Worm (Caenorhabditis elegans) whole organism, L1 larva: ENCODE results near the gene R02D1.2.

Source experiments
- C04F5.9 ChIP-seq: sonication (generic microtip); optimal IDR thresholded peaks from 2 replicates; lab custom pipeline; 2016; ENCODE audit warnings: missing genetic modification characterization, missing compliant biosample characterization
- C34B4.2 ChIP-seq: sonication (generic microtip); optimal IDR thresholded peaks from 2 replicates; lab custom pipeline; 2017; ENCODE audit warnings: mild to moderate bottlenecking, missing genetic modification characterization, missing compliant biosample characterization
- Y116A8C.19 ChIP-seq: sonication (generic microtip); optimal IDR thresholded peaks from 2 replicates; lab custom pipeline; 2016; ENCODE audit warnings: missing compliant biosample characterization, missing genetic modification characterization, borderline replicate concordance
- ama-1 ChIP-seq: fragments of 150-350 bp; optimal IDR thresholded peaks from 2 replicates; lab custom pipeline; 2014
- blmp-1 ChIP-seq: fragments of 150-350 bp; optimal IDR thresholded peaks from 2 replicates; lab custom pipeline; 2014; ENCODE audit warnings: missing biosample characterization, missing genetic modification characterization
- ceh-63 ChIP-seq: fragments of 200-800 bp; sonication (Bioruptor generic); optimal IDR thresholded peaks from 2 replicates; lab custom pipeline; 2018; ENCODE audit warnings: mild to moderate bottlenecking, missing genetic modification characterization, missing compliant biosample characterization
- ceh-8 ChIP-seq: fragments of 200-800 bp; sonication (Bioruptor generic); optimal IDR thresholded peaks from 2 replicates; lab custom pipeline; 2018; ENCODE audit warnings: mild to moderate bottlenecking, missing genetic modification characterization, moderate library complexity, missing compliant biosample characterization
- ceh-88 ChIP-seq: fragments of 200-800 bp; sonication (Bioruptor generic); IDR thresholded peaks from 2 replicates; pipeline ENCODE4 v1.3.6; 2022; ENCODE audit warnings: missing genetic modification characterization, missing compliant biosample characterization
- ceh-90 ChIP-seq: sonication (generic microtip); optimal IDR thresholded peaks from 2 replicates; lab custom pipeline; 2016; ENCODE audit warnings: missing genetic modification characterization, missing compliant biosample characterization
- ces-1 ChIP-seq: fragments of 150-350 bp; optimal IDR thresholded peaks from 2 replicates; lab custom pipeline; 2014; ENCODE audit warnings: missing biosample characterization, missing genetic modification reagents, missing genetic modification characterization
- efl-3 ChIP-seq: fragments of 200-800 bp; sonication (Bioruptor generic); optimal IDR thresholded peaks from 2 replicates; lab custom pipeline; 2018; ENCODE audit warnings: mild to moderate bottlenecking, missing genetic modification characterization, missing compliant biosample characterization
- egl-13 ChIP-seq: sonication (generic microtip); optimal IDR thresholded peaks from 2 replicates; lab custom pipeline; 2016; ENCODE audit warnings: missing genotype, missing genetic modification reagents, missing genetic modification characterization, missing compliant biosample characterization
- elt-2 ChIP-seq: sonication (generic microtip); optimal IDR thresholded peaks from 2 replicates; lab custom pipeline; 2016; ENCODE audit warnings: missing genetic modification characterization, mild to moderate bottlenecking, inconsistent platforms, missing compliant biosample characterization, missing genetic modification reagents
- ets-5 ChIP-seq: fragments of 200-800 bp; sonication (Bioruptor generic); IDR thresholded peaks from 2 replicates; pipeline ENCODE4 v1.3.6; 2022; ENCODE audit warnings: missing genetic modification characterization, missing compliant biosample characterization
- fkh-8 ChIP-seq: sonication (generic microtip); optimal IDR thresholded peaks from 2 replicates; lab custom pipeline; 2016; ENCODE audit warnings: mild to moderate bottlenecking, missing genetic modification characterization, missing compliant biosample characterization
- grh-1 ChIP-seq: fragments of 200-800 bp; sonication (Bioruptor generic); IDR thresholded peaks from 2 replicates; pipeline ENCODE4 v1.3.6; 2022; ENCODE audit warnings: missing genetic modification reagents, missing genetic modification characterization, missing compliant biosample characterization
- hlh-4 ChIP-seq: sonication (generic microtip); optimal IDR thresholded peaks from 2 replicates; lab custom pipeline; 2016; ENCODE audit warnings: mild to moderate bottlenecking, missing genetic modification characterization, missing compliant biosample characterization
- jun-1 ChIP-seq: fragments of 150-350 bp; optimal IDR thresholded peaks from 2 replicates; lab custom pipeline; 2014; ENCODE audit warnings: missing biosample characterization, missing genetic modification reagents, missing genetic modification characterization
- lin-13 ChIP-seq: fragments of 150-350 bp; optimal IDR thresholded peaks from 2 replicates; lab custom pipeline; 2014; ENCODE audit warnings: missing biosample characterization, missing genetic modification reagents, missing genetic modification characterization
- lir-3 ChIP-seq: sonication (generic microtip); optimal IDR thresholded peaks from 2 replicates; lab custom pipeline; 2016; ENCODE audit warnings: mild to moderate bottlenecking, missing genetic modification characterization, moderate library complexity, missing compliant biosample characterization; ENCODE audit not compliant: poor library complexity
- mab-9 ChIP-seq: fragments of 200-800 bp; sonication (Bioruptor generic); IDR thresholded peaks from 2 replicates; pipeline ENCODE4 v1.3.6; 2022; ENCODE audit warnings: missing genetic modification reagents, missing genetic modification characterization, missing compliant biosample characterization
- mdl-1 ChIP-seq, 2 experiments: fragments of 150-350 bp; optimal IDR thresholded peaks; 2 replicates each; lab custom pipeline; 2014 to 2017; ENCODE audit warnings: missing biosample characterization in 2 of 2, missing genetic modification characterization in 2 of 2, inconsistent platforms in 1 of 2
- mef-2 ChIP-seq: fragments of 150-350 bp; optimal IDR thresholded peaks from 2 replicates; lab custom pipeline; 2014; ENCODE audit warnings: missing biosample characterization, missing genetic modification characterization
- mep-1 ChIP-seq: fragments of 150-350 bp; optimal IDR thresholded peaks from 2 replicates; lab custom pipeline; 2014; ENCODE audit warnings: missing biosample characterization, missing genetic modification characterization
- nhr-11 ChIP-seq: fragments of 150-350 bp; optimal IDR thresholded peaks from 2 replicates; lab custom pipeline; 2014; ENCODE audit warnings: missing biosample characterization, missing genetic modification characterization
- nhr-20 ChIP-seq: sonication (generic microtip); optimal IDR thresholded peaks from 2 replicates; lab custom pipeline; 2016; ENCODE audit warnings: mild to moderate bottlenecking, missing genetic modification characterization, missing compliant biosample characterization
- nhr-237 ChIP-seq: fragments of 150-350 bp; optimal IDR thresholded peaks from 2 replicates; lab custom pipeline; 2014; ENCODE audit warnings: missing biosample characterization, missing genetic modification characterization
- nhr-28 ChIP-seq: fragments of 150-350 bp; optimal IDR thresholded peaks from 2 replicates; lab custom pipeline; 2014; ENCODE audit warnings: missing biosample characterization, missing genetic modification characterization
- nhr-71 ChIP-seq: sonication (generic microtip); optimal IDR thresholded peaks from 2 replicates; lab custom pipeline; 2016; ENCODE audit warnings: mild to moderate bottlenecking, missing genetic modification characterization, moderate library complexity, missing compliant biosample characterization
- nhr-77 ChIP-seq: fragments of 150-350 bp; optimal IDR thresholded peaks from 2 replicates; lab custom pipeline; 2014; ENCODE audit warnings: missing biosample characterization, missing genetic modification characterization
- nhr-84 ChIP-seq: sonication (generic microtip); optimal IDR thresholded peaks from 2 replicates; lab custom pipeline; 2017; ENCODE audit warnings: missing biosample characterization, missing genetic modification characterization
- sptf-1 ChIP-seq: fragments of 150-350 bp; optimal IDR thresholded peaks from 2 replicates; lab custom pipeline; 2014; ENCODE audit warnings: missing biosample characterization, missing genetic modification characterization
- unc-62 ChIP-seq: fragments of 150-350 bp; optimal IDR thresholded peaks from 2 replicates; lab custom pipeline; 2014; ENCODE audit warnings: missing biosample characterization, missing genetic modification reagents, missing genetic modification characterization
- unc-86 ChIP-seq: sonication (generic microtip); optimal IDR thresholded peaks from 2 replicates; lab custom pipeline; 2016; ENCODE audit warnings: missing genetic modification characterization, missing compliant biosample characterization
- unc-98 ChIP-seq: fragments of 200-800 bp; sonication (Bioruptor generic); IDR thresholded peaks from 2 replicates; pipeline ENCODE4 v1.3.6; 2022; ENCODE audit warnings: missing genetic modification characterization, missing compliant biosample characterization
- vab-15 ChIP-seq: sonication (generic microtip); optimal IDR thresholded peaks from 2 replicates; lab custom pipeline; 2017; ENCODE audit warnings: missing genotype, mild to moderate bottlenecking, missing genetic modification characterization, missing compliant biosample characterization
- xbp-1 ChIP-seq: sonication (generic microtip); optimal IDR thresholded peaks from 2 replicates; lab custom pipeline; 2016; ENCODE audit warnings: missing genetic modification characterization, missing compliant biosample characterization
- zip-4 ChIP-seq: fragments of 200-800 bp; sonication (Bioruptor generic); optimal IDR thresholded peaks from 2 replicates; lab custom pipeline; 2018; ENCODE audit warnings: mild to moderate bottlenecking, missing genetic modification characterization, moderate library complexity, missing compliant biosample characterization
- ztf-11 ChIP-seq, 2 experiments: sonication (generic microtip); optimal IDR thresholded peaks; 2 replicates each; lab custom pipeline; 2016 to 2017; ENCODE audit warnings: missing genetic modification characterization in 2 of 2, missing biosample characterization in 1 of 2, missing compliant biosample characterization in 1 of 2
- ztf-4 ChIP-seq: fragments of 150-350 bp; optimal IDR thresholded peaks from 2 replicates; lab custom pipeline; 2014; ENCODE audit warnings: missing biosample characterization, missing genetic modification characterization

R02D1.2 gene

ce11 chrV:4325415-4325814, 2.8 kb upstream of the R02D1.2 start, which contains the start of gene nhr-125:
nhr-125 (minus strand) TSS chrV:4325515.
- TF ChIP-seq hlh-4 (tag; lab: Kevin White, UChicago) (no peak), blmp-1 (no peak), C34B4.2 (tag; lab: Kevin White, UChicago) (no peak), mab-9 (GFP tag; lab: Robert Waterston, UW) (no peak), C04F5.9 (tag; lab: Kevin White, UChicago) (no peak), ces-1 (GFP tag; lab: Kevin White, UChicago) (no peak), ceh-88 (GFP tag; lab: Robert Waterston, UW) (no peak), ceh-63 (GFP tag; lab: Kevin White, UChicago) (no peak), nhr-11 (tag; lab: Kevin White, UChicago) (no peak), unc-62 (GFP tag; lab: Kevin White, UChicago) (no peak), nhr-84 (tag; lab: Kevin White, UChicago) (no peak), ceh-8 (GFP tag; lab: Kevin White, UChicago) (no peak), nhr-77 (no peak)

ce11 chrV:4319867-4320266, 2.7 kb downstream of the R02D1.2 start, which contains the start of gene ZC132.9:
ZC132.9 (minus strand) TSS chrV:4319967.
- TF ChIP-seq C34B4.2 (tag; lab: Kevin White, UChicago) (no peak), xbp-1 (tag; lab: Kevin White, UChicago) (no peak), fkh-8 (tag; lab: Kevin White, UChicago) (peak; percentile 38), ets-5 (GFP tag; lab: Robert Waterston, UW) (no peak), ztf-4 (tag; lab: Kevin White, UChicago) (no peak), nhr-28 (tag; lab: Kevin White, UChicago) (no peak), grh-1 (GFP tag; lab: Robert Waterston, UW) (no peak), unc-98 (GFP tag; lab: Robert Waterston, UW) (no peak), lir-3 (no peak), ama-1 (lab: Kevin White, UChicago) (no peak), nhr-20 (tag; lab: Kevin White, UChicago) (peak; percentile 8), ceh-88 (GFP tag; lab: Robert Waterston, UW) (no peak)

- TF ChIP-seq mdl-1 (tag; optimal IDR thresholded peaks at IDR 0.05; lab: Kevin White, UChicago) (no peak), ceh-90 (no peak), nhr-71 (tag; lab: Kevin White, UChicago) (no peak), ztf-11 (tag; optimal IDR thresholded peaks at IDR 0.05; lab: Kevin White, UChicago) (no peak), sptf-1 (tag; lab: Kevin White, UChicago) (no peak), lin-13 (GFP tag; lab: Kevin White, UChicago) (no peak), mef-2 (tag; lab: Kevin White, UChicago) (no peak), elt-2 (no peak), unc-86 (no peak), Y116A8C.19 (no peak), ceh-63 (GFP tag; lab: Kevin White, UChicago) (no peak), zip-4 (GFP tag; lab: Kevin White, UChicago) (no peak), jun-1 (no peak), mep-1 (no peak), nhr-237 (tag; lab: Kevin White, UChicago) (no peak), efl-3 (GFP tag; lab: Kevin White, UChicago) (no peak), egl-13 (tag; lab: Kevin White, UChicago) (no peak), nhr-84 (tag; lab: Kevin White, UChicago) (no peak), vab-15 (tag; lab: Kevin White, UChicago) (no peak)
Observed at ce11 chrV:4315057-4315456, 7.5 kb downstream of the R02D1.2 start, which contains the start of gene srh-192. srh-192 (minus strand) TSS chrV:4315157.
